Worm (Caenorhabditis elegans) whole organism, young adult: ENCODE results near the gene tub-1.

ENCODE experiments used
- B0019.2 ChIP-seq: fragments of 200-800 bp; sonication (Bioruptor generic); conservative IDR thresholded peaks from 2 replicates; pipeline ENCODE4 v1.3.6; 2022; ENCODE audit warnings: missing genetic modification reagents, missing genetic modification characterization, missing compliant biosample characterization
- B0261.1 ChIP-seq: sonication (generic microtip); optimal IDR thresholded peaks from 2 replicates; lab custom pipeline; 2016; ENCODE audit warnings: mild to moderate bottlenecking, missing genetic modification characterization, moderate library complexity, missing compliant biosample characterization
- F23B12.7 ChIP-seq: sonication (generic microtip); optimal IDR thresholded peaks from 2 replicates; lab custom pipeline; 2017; ENCODE audit warnings: missing genetic modification characterization, mild to moderate bottlenecking, missing compliant biosample characterization, antibody characterized with exemption, moderate library complexity; ENCODE audit not compliant: insufficient read depth
- F57C9.4 ChIP-seq: sonication (generic microtip); optimal IDR thresholded peaks from 2 replicates; lab custom pipeline; 2017; ENCODE audit warnings: mild to moderate bottlenecking, missing genetic modification characterization, missing compliant biosample characterization
- Y56A3A.18 ChIP-seq: fragments of 200-800 bp; sonication (Bioruptor generic); IDR thresholded peaks from 2 replicates; pipeline ENCODE4 v1.3.6; 2022; ENCODE audit warnings: missing genetic modification reagents, missing genetic modification characterization, missing compliant biosample characterization
- Y67H2A.10 ChIP-seq: fragments of 200-800 bp; sonication (Bioruptor generic); conservative IDR thresholded peaks from 2 replicates; pipeline ENCODE4 v1.3.6; 2022; ENCODE audit warnings: missing genetic modification reagents, missing genetic modification characterization, missing compliant biosample characterization
- Y79H2A.3 ChIP-seq: fragments of 200-800 bp; sonication (Bioruptor generic); conservative IDR thresholded peaks from 2 replicates; pipeline ENCODE4 v1.3.6; 2022; ENCODE audit warnings: missing genetic modification reagents, missing genetic modification characterization, missing compliant biosample characterization
- akir-1 ChIP-seq: fragments of 200-800 bp; sonication (Bioruptor generic); optimal IDR thresholded peaks from 2 replicates; lab custom pipeline; 2018; ENCODE audit warnings: mild to moderate bottlenecking, missing genetic modification characterization, moderate library complexity, missing compliant biosample characterization
- aptf-3 ChIP-seq: fragments of 200-800 bp; sonication (Bioruptor generic); IDR thresholded peaks from 2 replicates; pipeline ENCODE4 v1.3.6; 2022; ENCODE audit warnings: missing genetic modification characterization, missing compliant biosample characterization
- attf-5 ChIP-seq: fragments of 200-800 bp; sonication (Bioruptor generic); optimal IDR thresholded peaks from 2 replicates; lab custom pipeline; 2018; ENCODE audit warnings: mild to moderate bottlenecking, missing genetic modification characterization, missing compliant biosample characterization
- ccch-3 ChIP-seq: fragments of 200-800 bp; sonication (Bioruptor generic); optimal IDR thresholded peaks from 2 replicates; lab custom pipeline; 2018; ENCODE audit warnings: mild to moderate bottlenecking, missing genetic modification characterization, missing compliant biosample characterization
- cebp-1 ChIP-seq, 2 experiments: fragments of 200-800 bp in 1 of 2; sonication (Bioruptor generic) in 1 of 2; sonication (generic microtip) in 1 of 2; IDR thresholded peaks in 1 of 2; optimal IDR thresholded peaks in 1 of 2; 2 replicates each; pipeline versions ENCODE4 v1.3.6 to Lab custom; 2017 to 2022; ENCODE audit warnings: missing compliant biosample characterization in 2 of 2, missing genetic modification characterization in 2 of 2, mild to moderate bottlenecking in 1 of 2, missing genetic modification reagents in 1 of 2, moderate library complexity in 1 of 2
- cebp-2 ChIP-seq: fragments of 200-800 bp; sonication (Bioruptor generic); IDR thresholded peaks from 2 replicates; pipeline ENCODE4 v1.3.6; 2022; ENCODE audit warnings: missing genetic modification characterization, missing compliant biosample characterization
- ceh-100 ChIP-seq: fragments of 200-800 bp; sonication (Bioruptor generic); IDR thresholded peaks from 2 replicates; pipeline ENCODE4 v1.3.6; 2022; ENCODE audit warnings: missing genetic modification reagents, missing genetic modification characterization, missing compliant biosample characterization
- ceh-91 ChIP-seq: fragments of 200-800 bp; sonication (Bioruptor generic); IDR thresholded peaks from 2 replicates; pipeline ENCODE4 v1.3.6; 2022; ENCODE audit warnings: missing genetic modification reagents, missing genetic modification characterization, missing compliant biosample characterization
- die-1 ChIP-seq: sonication (generic microtip); optimal IDR thresholded peaks from 2 replicates; lab custom pipeline; 2016; ENCODE audit warnings: missing genotype, mild to moderate bottlenecking, missing genetic modification characterization, missing compliant biosample characterization
- dox-1 ChIP-seq: fragments of 200-800 bp; sonication (Bioruptor generic); IDR thresholded peaks from 2 replicates; pipeline ENCODE4 v1.3.6; 2022; ENCODE audit warnings: missing genetic modification reagents, missing genetic modification characterization, missing compliant biosample characterization
- dpff-1 ChIP-seq: sonication (generic microtip); optimal IDR thresholded peaks from 2 replicates; lab custom pipeline; 2017; ENCODE audit warnings: mild to moderate bottlenecking, missing genetic modification characterization, missing compliant biosample characterization
- egrh-3 ChIP-seq: fragments of 200-800 bp; sonication (Bioruptor generic); IDR thresholded peaks from 2 replicates; pipeline ENCODE4 v1.3.6; 2022; ENCODE audit warnings: missing genetic modification reagents, missing genetic modification characterization, missing compliant biosample characterization
- hlh-12 ChIP-seq: sonication (generic microtip); optimal IDR thresholded peaks from 2 replicates; lab custom pipeline; 2016; ENCODE audit warnings: missing genetic modification characterization, missing compliant biosample characterization
- hmg-1.2 ChIP-seq: fragments of 200-800 bp; sonication (Bioruptor generic); IDR thresholded peaks from 2 replicates; pipeline ENCODE4 v1.3.6; 2022; ENCODE audit warnings: missing genetic modification reagents, missing genetic modification characterization, missing compliant biosample characterization
- hmg-20 ChIP-seq: fragments of 200-800 bp; sonication (Bioruptor generic); IDR thresholded peaks from 2 replicates; pipeline ENCODE4 v1.3.6; 2022; ENCODE audit warnings: missing genetic modification reagents, missing genetic modification characterization, missing compliant biosample characterization
- lag-1 ChIP-seq: fragments of 200-800 bp; sonication (Bioruptor generic); IDR thresholded peaks from 2 replicates; pipeline ENCODE4 v1.3.6; 2022; ENCODE audit warnings: missing genetic modification reagents, missing genetic modification characterization, missing compliant biosample characterization
- let-526 ChIP-seq: fragments of 200-800 bp; sonication (Bioruptor generic); IDR thresholded peaks from 2 replicates; pipeline ENCODE4 v1.3.6; 2022; ENCODE audit warnings: missing genetic modification reagents, missing genetic modification characterization, missing compliant biosample characterization
- let-607 ChIP-seq, 2 experiments: fragments of 200-800 bp in 1 of 2; sonication (Bioruptor generic) in 1 of 2; sonication (generic microtip) in 1 of 2; optimal IDR thresholded peaks; 2 replicates each; lab custom pipeline; 2016 to 2018; ENCODE audit warnings: mild to moderate bottlenecking in 2 of 2, missing compliant biosample characterization in 2 of 2, missing genetic modification characterization in 2 of 2, moderate library complexity in 2 of 2, missing genotype in 1 of 2
- lin-35 ChIP-seq, 3 experiments: fragments of 150-350 bp in 2 of 3; sonication (generic microtip) in 1 of 3; optimal IDR thresholded peaks; 2 replicates each; lab custom pipeline; 2014 to 2018; ENCODE audit warnings: missing biosample characterization in 3 of 3, missing genetic modification characterization in 3 of 3, missing genetic modification reagents in 3 of 3
- lsl-1 ChIP-seq: fragments of 200-800 bp; sonication (Bioruptor generic); optimal IDR thresholded peaks from 2 replicates; lab custom pipeline; 2018; ENCODE audit warnings: mild to moderate bottlenecking, missing genetic modification characterization, moderate library complexity, missing compliant biosample characterization
- madf-8 ChIP-seq: fragments of 200-800 bp; sonication (Bioruptor generic); conservative IDR thresholded peaks from 2 replicates; pipeline ENCODE4 v1.3.6; 2022; ENCODE audit warnings: missing genetic modification reagents, missing genetic modification characterization, missing compliant biosample characterization
- mes-4 ChIP-seq: sonication (generic microtip); optimal IDR thresholded peaks from 2 replicates; lab custom pipeline; 2016; ENCODE audit warnings: missing genotype, missing genetic modification characterization, missing compliant biosample characterization
- mxl-1 ChIP-seq: sonication (generic microtip); optimal IDR thresholded peaks from 2 replicates; lab custom pipeline; 2016; ENCODE audit warnings: missing genetic modification characterization, missing compliant biosample characterization
- nfya-2 ChIP-seq: fragments of 200-800 bp; sonication (Bioruptor generic); IDR thresholded peaks from 2 replicates; pipeline ENCODE4 v1.3.6; 2022; ENCODE audit warnings: missing genetic modification reagents, missing genetic modification characterization, missing compliant biosample characterization
- nfyb-1 ChIP-seq: fragments of 200-800 bp; sonication (Bioruptor generic); IDR thresholded peaks from 2 replicates; pipeline ENCODE4 v1.3.6; 2022; ENCODE audit warnings: missing genetic modification reagents, missing genetic modification characterization, missing compliant biosample characterization
- pbrm-1 ChIP-seq: fragments of 200-800 bp; sonication (Bioruptor generic); IDR thresholded peaks from 2 replicates; pipeline ENCODE4 v1.3.6; 2022; ENCODE audit warnings: missing genetic modification reagents, missing genetic modification characterization, missing compliant biosample characterization
- pha-4 ChIP-seq: fragments of 150-350 bp; sonication (generic microtip); optimal IDR thresholded peaks from 2 replicates; lab custom pipeline; 2014; ENCODE audit warnings: missing biosample characterization, missing genetic modification reagents, missing genetic modification characterization
- rpc-1 ChIP-seq, 2 experiments: fragments of 150-350 bp in 1 of 2; sonication (generic microtip) in 1 of 2; optimal IDR thresholded peaks; 2 replicates each; lab custom pipeline; 2014 to 2018; ENCODE audit warnings: missing biosample characterization in 1 of 2, missing genetic modification characterization in 1 of 2, missing genetic modification reagents in 1 of 2, missing genotype in 1 of 2
- sdz-38 ChIP-seq: sonication (generic microtip); optimal IDR thresholded peaks from 2 replicates; lab custom pipeline; 2016; ENCODE audit warnings: missing genotype, missing genetic modification characterization, missing compliant biosample characterization
- sea-2 ChIP-seq: fragments of 200-800 bp; sonication (Bioruptor generic); IDR thresholded peaks from 2 replicates; pipeline ENCODE4 v1.3.6; 2022; ENCODE audit warnings: missing genetic modification characterization, missing compliant biosample characterization
- snpc-1.1 ChIP-seq: sonication (generic microtip); optimal IDR thresholded peaks from 2 replicates; lab custom pipeline; 2017; ENCODE audit warnings: missing genetic modification characterization, mild to moderate bottlenecking, missing compliant biosample characterization, antibody characterized with exemption, moderate library complexity, missing genotype, missing genetic modification reagents; ENCODE audit not compliant: insufficient read depth
- somi-1 ChIP-seq: fragments of 200-800 bp; sonication (Bioruptor generic); optimal IDR thresholded peaks from 2 replicates; lab custom pipeline; 2018; ENCODE audit warnings: mild to moderate bottlenecking, missing genetic modification characterization, missing compliant biosample characterization
- sptf-2 ChIP-seq: fragments of 200-800 bp; sonication (Bioruptor generic); optimal IDR thresholded peaks from 2 replicates; lab custom pipeline; 2018; ENCODE audit warnings: mild to moderate bottlenecking, missing genetic modification characterization, missing compliant biosample characterization
- tlf-1 ChIP-seq: fragments of 200-800 bp; sonication (Bioruptor generic); optimal IDR thresholded peaks from 2 replicates; lab custom pipeline; 2018; ENCODE audit warnings: mild to moderate bottlenecking, missing genetic modification characterization, missing compliant biosample characterization
- unc-62 ChIP-seq: fragments of 150-350 bp; optimal IDR thresholded peaks from 2 replicates; lab custom pipeline; 2014; ENCODE audit warnings: missing biosample characterization, missing genetic modification reagents, missing genetic modification characterization
- xnd-1 ChIP-seq: sonication (generic microtip); optimal IDR thresholded peaks from 2 replicates; lab custom pipeline; 2016; ENCODE audit warnings: missing genotype, missing genetic modification reagents, missing genetic modification characterization, missing compliant biosample characterization
- zim-3 ChIP-seq: sonication (generic microtip); optimal IDR thresholded peaks from 2 replicates; lab custom pipeline; 2017; ENCODE audit warnings: mild to moderate bottlenecking, missing genetic modification characterization, moderate library complexity, missing compliant biosample characterization
- ztf-26 ChIP-seq: sonication (generic microtip); optimal IDR thresholded peaks from 2 replicates; lab custom pipeline; 2017; ENCODE audit warnings: missing genetic modification characterization, missing compliant biosample characterization
- ztf-3 ChIP-seq: fragments of 200-800 bp; sonication (Bioruptor generic); optimal IDR thresholded peaks from 2 replicates; lab custom pipeline; 2018; ENCODE audit warnings: mild to moderate bottlenecking, missing genetic modification characterization, missing compliant biosample characterization
- ztf-6 ChIP-seq: fragments of 200-800 bp; sonication (Bioruptor generic); IDR thresholded peaks from 2 replicates; pipeline ENCODE4 v1.3.6; 2022; ENCODE audit warnings: missing genetic modification reagents, missing genetic modification characterization, missing compliant biosample characterization

Gene tub-1

DNA sequence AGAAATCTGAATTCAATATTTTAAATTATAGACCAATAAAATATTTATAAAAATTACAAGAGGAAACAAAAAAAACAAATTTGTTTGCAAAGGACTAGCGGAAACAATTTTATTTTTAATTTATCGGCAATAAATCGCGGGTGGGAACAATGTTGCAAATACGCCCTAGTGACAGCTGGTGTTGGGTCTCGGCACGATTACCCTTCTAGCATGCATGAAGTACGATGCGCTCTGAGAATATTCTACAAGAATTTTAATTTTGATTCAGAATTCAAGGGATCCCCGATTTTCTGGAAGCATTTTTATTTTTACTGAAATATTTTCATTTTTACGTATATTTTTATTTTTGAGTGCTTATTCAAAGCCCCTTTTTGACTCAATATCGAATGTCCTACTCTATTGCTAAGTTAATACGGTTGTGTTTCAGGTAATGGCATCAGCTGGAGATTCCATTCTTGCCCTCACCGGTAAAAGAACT, 28.3 kb upstream of the tub-1 start, which contains the start of the genes mig-5 and cct-1 (continued):
- TF ChIP-seq Y79H2A.3 (GFP tag; lab: Robert Waterston, UW), result no peak
- peak; percentile 84 for TF ChIP-seq tlf-1
- no peak for TF ChIP-seq cebp-2
- TF ChIP-seq mes-4 (tag; lab: Kevin White, UChicago), result no peak
- no peak for TF ChIP-seq sptf-2 (GFP tag; lab: Kevin White, UChicago)
- TF ChIP-seq pbrm-1, result peak; percentile 94
- TF ChIP-seq let-607 (tag; optimal IDR thresholded peaks at IDR 0.05; lab: Kevin White, UChicago), result peak in 1 of 2 experiments; percentile 84
- TF ChIP-seq hmg-1.2 (GFP tag; lab: Robert Waterston, UW), result peak; percentile 75
- TF ChIP-seq dpff-1 (tag; lab: Kevin White, UChicago), result no peak
- TF ChIP-seq ztf-26 (tag; lab: Kevin White, UChicago), result peak; percentile 74
- TF ChIP-seq xnd-1 (tag; lab: Kevin White, UChicago), result peak; percentile 16
- peak; percentile 73; the same call in 1 of the 2 replicates for TF ChIP-seq hmg-20 (GFP tag; lab: Robert Waterston, UW)
- no peak for TF ChIP-seq ccch-3 (GFP tag; lab: Kevin White, UChicago)
- TF ChIP-seq unc-62 (GFP tag; lab: Kevin White, UChicago), result no peak
- no peak for TF ChIP-seq lag-1 (GFP tag; lab: Robert Waterston, UW)
- TF ChIP-seq nfyb-1 (GFP tag; lab: Robert Waterston, UW), result peak; percentile 96
- peak; percentile 86; the same call in 1 of the 2 replicates for TF ChIP-seq Y56A3A.18 (GFP tag; lab: Robert Waterston, UW)
- TF ChIP-seq dox-1 (GFP tag; lab: Robert Waterston, UW), result peak; percentile 95
- no peak for TF ChIP-seq hlh-12 (tag; lab: Kevin White, UChicago)
- no peak for TF ChIP-seq B0261.1 (tag; lab: Kevin White, UChicago)
- TF ChIP-seq somi-1 (GFP tag; lab: Kevin White, UChicago), result peak; percentile 87
- no peak for TF ChIP-seq mxl-1 (tag; lab: Kevin White, UChicago)
- peak; percentile 27 for TF ChIP-seq ztf-3
- TF ChIP-seq cebp-1 (GFP tag; IDR thresholded peaks at IDR 0.05; lab: Robert Waterston, UW), result peak; percentile 52; the same call in 1 of the 2 replicates
- no peak for TF ChIP-seq cebp-1 (tag; optimal IDR thresholded peaks at IDR 0.05; lab: Kevin White, UChicago)
- peak; percentile 71 for TF ChIP-seq madf-8 (GFP tag; lab: Robert Waterston, UW)
- no peak for TF ChIP-seq zim-3 (tag; lab: Kevin White, UChicago)
- peak; percentile 41 for TF ChIP-seq rpc-1 (optimal IDR thresholded peaks at IDR 0.05; lab: Kevin White, UChicago)
- no peak for TF ChIP-seq rpc-1 (tag; optimal IDR thresholded peaks at IDR 0.05; lab: Kevin White, UChicago)
- TF ChIP-seq ceh-91 (GFP tag; lab: Robert Waterston, UW), result peak; percentile 87
- TF ChIP-seq let-526 (GFP tag; lab: Robert Waterston, UW), result peak; percentile 64; the same call in 1 of the 2 replicates
- TF ChIP-seq F23B12.7 (tag; lab: Kevin White, UChicago), result peak; percentile 83
- no peak for TF ChIP-seq aptf-3
- TF ChIP-seq sea-2 (GFP tag; lab: Robert Waterston, UW), result no peak
- TF ChIP-seq lsl-1 (GFP tag; lab: Kevin White, UChicago), result peak; percentile 79
- peak; percentile 82 for TF ChIP-seq ceh-100
- no peak for TF ChIP-seq nfya-2
- no peak for TF ChIP-seq akir-1 (GFP tag; lab: Kevin White, UChicago)
- peak; percentile 96 for TF ChIP-seq attf-5 (GFP tag; lab: Kevin White, UChicago)
- peak; percentile 86 for TF ChIP-seq pha-4
- TF ChIP-seq sdz-38 (tag; lab: Kevin White, UChicago), result no peak
- peak; percentile 54; the same call in 1 of the 2 replicates for TF ChIP-seq Y67H2A.10 (GFP tag; lab: Robert Waterston, UW)
- peak; percentile 0 for TF ChIP-seq snpc-1.1 (tag; lab: Kevin White, UChicago)
- TF ChIP-seq die-1 (tag; lab: Kevin White, UChicago), result peak; percentile 30
- TF ChIP-seq F57C9.4 (tag; lab: Kevin White, UChicago), result no peak
- no peak for TF ChIP-seq egrh-3 (GFP tag; lab: Robert Waterston, UW)
- peak in 2 of 3 experiments; percentile 77 to 92 for TF ChIP-seq lin-35 (GFP tag; optimal IDR thresholded peaks at IDR 0.05; lab: Kevin White, UChicago)
- TF ChIP-seq ztf-6 (GFP tag; lab: Robert Waterston, UW), result no peak
- TF ChIP-seq B0019.2 (GFP tag; lab: Robert Waterston, UW), result 0 out of 2 replicates have a peak, but pooled peaks have one; percentile 22
